Fruit fly (Drosophila melanogaster) whole organism: ENCODE results near the gene CG15249.

ENCODE experiments used
- CG8478 ChIP-seq: fragments of >200 bp; optimal IDR thresholded peaks from 2 replicates; lab custom pipeline; 2018; ENCODE audit warnings: inconsistent platforms
- Dll ChIP-seq: fragments of >200 bp; optimal IDR thresholded peaks from 2 replicates; lab custom pipeline; 2017
- EcR ChIP-seq, 2 experiments: fragments of >200 bp; optimal IDR thresholded peaks; 2 replicates each; lab custom pipeline; 2017; ENCODE audit warnings: missing biosample characterization in 2 of 2, missing genetic modification characterization in 2 of 2, missing genetic modification reagents in 2 of 2
- pan ChIP-seq: fragments of >200 bp; optimal IDR thresholded peaks from 2 replicates; lab custom pipeline; 2017
- psq ChIP-seq: fragments of >200 bp; optimal IDR thresholded peaks from 2 replicates; lab custom pipeline; 2017
- usp ChIP-seq: fragments of >200 bp; optimal IDR thresholded peaks from 2 replicates; lab custom pipeline; 2017; ENCODE audit warnings: missing biosample characterization, missing genetic modification characterization, mixed read lengths

The CG15249 gene

dm6 chrX:9899535-9900179 is at the start of gene CG15249:
CG15249 (minus strand) TSS chrX:9899585.
- no peak for TF ChIP-seq Dll (lab: Kevin White, UChicago)
- TF ChIP-seq usp (GFP tag; lab: Kevin White, UChicago): no peak

dm6 chrX:9932296-9932892 is 33.0 kb upstream of the CG15249 start:
- TF ChIP-seq psq (lab: Kevin White, UChicago): no peak
- TF ChIP-seq EcR (GFP tag; optimal IDR thresholded peaks at IDR 0.05; lab: Kevin White, UChicago): no peak
- TF ChIP-seq Dll (lab: Kevin White, UChicago): no peak
- no peak for TF ChIP-seq pan (lab: Kevin White, UChicago)
- no peak for TF ChIP-seq usp (GFP tag; lab: Kevin White, UChicago)
- no peak for TF ChIP-seq CG8478

- TF ChIP-seq Dll (lab: Kevin White, UChicago) (no peak), CG8478 (no peak), EcR (GFP tag; optimal IDR thresholded peaks at IDR 0.05; lab: Kevin White, UChicago) (no peak), psq (lab: Kevin White, UChicago) (no peak), pan (lab: Kevin White, UChicago) (no peak), usp (GFP tag; lab: Kevin White, UChicago) (no peak)
Measured at dm6 chrX:9930882-9931281, 31.5 kb upstream of the CG15249 start, which contains the start of gene Idgf4. Idgf4 (minus strand) TSS chrX:9930948.

dm6 chrX:9911751-9912150 is 12.4 kb upstream of the CG15249 start:
- no peak for TF ChIP-seq CG8478
- TF ChIP-seq EcR (GFP tag; optimal IDR thresholded peaks at IDR 0.05; lab: Kevin White, UChicago): no peak
- TF ChIP-seq psq (lab: Kevin White, UChicago): no peak
- no peak for TF ChIP-seq usp (GFP tag; lab: Kevin White, UChicago)
- TF ChIP-seq pan (lab: Kevin White, UChicago): no peak
- TF ChIP-seq Dll (lab: Kevin White, UChicago): no peak

- TF ChIP-seq usp (GFP tag; lab: Kevin White, UChicago): no peak
- TF ChIP-seq Dll (lab: Kevin White, UChicago): no peak
- TF ChIP-seq EcR (GFP tag; optimal IDR thresholded peaks at IDR 0.05; lab: Kevin White, UChicago): no peak
- TF ChIP-seq pan (lab: Kevin White, UChicago): no peak
- no peak for TF ChIP-seq CG8478
- no peak for TF ChIP-seq psq (lab: Kevin White, UChicago)
Measured at dm6 chrX:9911026-9911425, 11.6 kb upstream of the CG15249 start, which contains the start of gene CG1986. CG1986 (minus strand) TSS chrX:9911126.

dm6 chrX:9909384-9909783 is 10.0 kb upstream of the CG15249 start:
- no peak for TF ChIP-seq EcR (GFP tag; optimal IDR thresholded peaks at IDR 0.05; lab: Kevin White, UChicago)
- no peak for TF ChIP-seq usp (GFP tag; lab: Kevin White, UChicago)
- TF ChIP-seq Dll (lab: Kevin White, UChicago): no peak
- TF ChIP-seq psq (lab: Kevin White, UChicago): no peak
- no peak for TF ChIP-seq CG8478
- TF ChIP-seq pan (lab: Kevin White, UChicago): no peak

dm6 chrX:9897599-9897998 is 1.8 kb downstream of the CG15249 start:
- TF ChIP-seq CG8478: no peak
- TF ChIP-seq usp (GFP tag; lab: Kevin White, UChicago): no peak
- no peak for TF ChIP-seq EcR (GFP tag; optimal IDR thresholded peaks at IDR 0.05; lab: Kevin White, UChicago)
- no peak for TF ChIP-seq pan (lab: Kevin White, UChicago)
- no peak for TF ChIP-seq Dll (lab: Kevin White, UChicago)
- no peak for TF ChIP-seq psq (lab: Kevin White, UChicago)

dm6 chrX:9892834-9893233 is 6.6 kb downstream of the CG15249 start:
- TF ChIP-seq Dll (lab: Kevin White, UChicago) (no peak), CG8478 (no peak), usp (GFP tag; lab: Kevin White, UChicago) (no peak), pan (lab: Kevin White, UChicago) (peak; percentile 50)

- TF ChIP-seq usp (GFP tag; lab: Kevin White, UChicago) (no peak), pan (lab: Kevin White, UChicago) (no peak), Dll (lab: Kevin White, UChicago) (no peak), CG8478 (no peak), psq (lab: Kevin White, UChicago) (no peak), EcR (GFP tag; optimal IDR thresholded peaks at IDR 0.05; lab: Kevin White, UChicago) (no peak)
Measured at dm6 chrX:9889686-9890085, 9.7 kb downstream of the CG15249 start.

dm6 chrX:9885363-9885762 is 14.0 kb downstream of the CG15249 start:
- TF ChIP-seq psq (lab: Kevin White, UChicago) (no peak), EcR (GFP tag; optimal IDR thresholded peaks at IDR 0.05; lab: Kevin White, UChicago) (no peak), CG8478 (no peak), pan (lab: Kevin White, UChicago) (no peak), usp (GFP tag; lab: Kevin White, UChicago) (no peak), Dll (lab: Kevin White, UChicago) (no peak)

dm6 chrX:9884221-9884620 is 15.2 kb downstream of the CG15249 start, which contains the start of gene CG9691:
CG9691 (plus strand) TSS chrX:9884442.
- TF ChIP-seq CG8478: no peak
- TF ChIP-seq usp (GFP tag; lab: Kevin White, UChicago): no peak
- no peak for TF ChIP-seq EcR (GFP tag; optimal IDR thresholded peaks at IDR 0.05; lab: Kevin White, UChicago)
- TF ChIP-seq pan (lab: Kevin White, UChicago): no peak
- no peak for TF ChIP-seq Dll (lab: Kevin White, UChicago)
- TF ChIP-seq psq (lab: Kevin White, UChicago): no peak

dm6 chrX:9882900-9883299 is 16.5 kb downstream of the CG15249 start:
- TF ChIP-seq psq (lab: Kevin White, UChicago): no peak
- TF ChIP-seq EcR (GFP tag; optimal IDR thresholded peaks at IDR 0.05; lab: Kevin White, UChicago): no peak
- TF ChIP-seq Dll (lab: Kevin White, UChicago): no peak
- TF ChIP-seq usp (GFP tag; lab: Kevin White, UChicago): no peak
- no peak for TF ChIP-seq pan (lab: Kevin White, UChicago)
- no peak for TF ChIP-seq CG8478
